Fruit fly (Drosophila melanogaster): Measurements from ENCODE around the gene Cdc16.

- TF ChIP-seq Crg-1 (GFP tag; optimal IDR thresholded peaks at IDR 0.05) = no peak
- no peak for TF ChIP-seq tj (GFP tag; optimal IDR thresholded peaks at IDR 0.05)
- TF ChIP-seq cic (GFP tag; optimal IDR thresholded peaks at IDR 0.05) = no peak
- TF ChIP-seq kay (GFP tag; ENCODE audit: borderline replicate concordance) = no peak
- TF ChIP-seq Mnt (GFP tag; optimal IDR thresholded peaks at IDR 0.05) = no peak
- TF ChIP-seq Clk (GFP tag; optimal IDR thresholded peaks at IDR 0.05) = no peak
- no peak for TF ChIP-seq CG7101 (tag; optimal IDR thresholded peaks at IDR 0.05)
Measured at dm6 chr3R:23325710-23326109, 44.7 kb downstream of the Cdc16 start.
